Worm (Caenorhabditis elegans) whole organism, L3 larva: ENCODE data around the gene dnj-10.

Experiments used
- ZK546.5 ChIP-seq: sonication (generic microtip); optimal IDR thresholded peaks from 2 replicates; lab custom pipeline; 2017; ENCODE audit warnings: missing biosample characterization, missing genetic modification characterization
- aly-2 ChIP-seq: fragments of 150-350 bp; optimal IDR thresholded peaks from 2 replicates; lab custom pipeline; 2014; ENCODE audit warnings: missing biosample characterization, missing genetic modification characterization
- ceh-16 ChIP-seq: sonication (generic microtip); optimal IDR thresholded peaks from 2 replicates; lab custom pipeline; 2017; ENCODE audit warnings: missing biosample characterization, missing genetic modification characterization
- ceh-82 ChIP-seq: fragments of 150-350 bp; optimal IDR thresholded peaks from 2 replicates; lab custom pipeline; 2014; ENCODE audit warnings: missing biosample characterization, missing genetic modification characterization
- ceh-9 ChIP-seq: sonication (generic microtip); optimal IDR thresholded peaks from 2 replicates; lab custom pipeline; 2018; ENCODE audit warnings: missing biosample characterization, missing genetic modification characterization
- egl-27 ChIP-seq: sonication (generic microtip); optimal IDR thresholded peaks from 4 replicates; lab custom pipeline; 2017; ENCODE audit warnings: missing biosample characterization, missing genetic modification reagents, missing genetic modification characterization
- egl-5 ChIP-seq: fragments of 150-350 bp; optimal IDR thresholded peaks from 2 replicates; lab custom pipeline; 2017; ENCODE audit warnings: missing biosample characterization, missing genetic modification reagents, missing genetic modification characterization, inconsistent platforms
- elt-1 ChIP-seq: fragments of 150-350 bp; optimal IDR thresholded peaks from 2 replicates; lab custom pipeline; 2014; ENCODE audit warnings: missing biosample characterization, missing genetic modification characterization
- elt-3 ChIP-seq, 3 experiments: fragments of 150-350 bp in 1 of 3; sonication (generic microtip) in 2 of 3; optimal IDR thresholded peaks; 2 replicates in 2 of 3; 4 replicates in 1 of 3; lab custom pipeline; 2014 to 2017; ENCODE audit warnings: missing biosample characterization in 3 of 3, missing genetic modification characterization in 3 of 3
- eor-1 ChIP-seq, 2 experiments: fragments of 150-350 bp; optimal IDR thresholded peaks; 2 replicates each; lab custom pipeline; 2014 to 2018; ENCODE audit warnings: missing biosample characterization in 2 of 2, missing genetic modification characterization in 2 of 2
- fkh-10 ChIP-seq: sonication (generic microtip); optimal IDR thresholded peaks from 2 replicates; lab custom pipeline; 2017; ENCODE audit warnings: missing biosample characterization, missing genetic modification reagents, missing genetic modification characterization
- fkh-2 ChIP-seq: fragments of 150-350 bp; optimal IDR thresholded peaks from 2 replicates; lab custom pipeline; 2014; ENCODE audit warnings: missing biosample characterization, missing genetic modification reagents, missing genetic modification characterization
- hmg-11 ChIP-seq: sonication (generic microtip); optimal IDR thresholded peaks from 2 replicates; lab custom pipeline; 2016; ENCODE audit warnings: missing genetic modification characterization, missing compliant biosample characterization
- jun-1 ChIP-seq: fragments of 150-350 bp; optimal IDR thresholded peaks from 2 replicates; lab custom pipeline; 2014; ENCODE audit warnings: missing biosample characterization, missing genetic modification reagents, missing genetic modification characterization
- lin-15B ChIP-seq: fragments of 150-350 bp; optimal IDR thresholded peaks from 2 replicates; lab custom pipeline; 2014; ENCODE audit warnings: missing biosample characterization, missing genetic modification characterization
- lin-39 ChIP-seq: fragments of 150-350 bp; optimal IDR thresholded peaks from 2 replicates; lab custom pipeline; 2018; ENCODE audit warnings: missing biosample characterization, missing genetic modification reagents, missing genetic modification characterization
- lsy-12 ChIP-seq: sonication (generic microtip); optimal IDR thresholded peaks from 2 replicates; lab custom pipeline; 2016; ENCODE audit warnings: mild to moderate bottlenecking, missing genetic modification characterization, missing compliant biosample characterization
- mml-1 ChIP-seq: fragments of 150-350 bp; sonication (generic microtip); optimal IDR thresholded peaks from 3 replicates; lab custom pipeline; 2014; ENCODE audit warnings: missing biosample characterization, missing genetic modification characterization
- nfya-1 ChIP-seq: sonication (generic microtip); optimal IDR thresholded peaks from 2 replicates; lab custom pipeline; 2017; ENCODE audit warnings: missing genetic modification characterization, mild to moderate bottlenecking, missing compliant biosample characterization, antibody characterized with exemption, moderate library complexity; ENCODE audit not compliant: insufficient read depth
- nhr-11 ChIP-seq: fragments of 150-350 bp; optimal IDR thresholded peaks from 2 replicates; lab custom pipeline; 2014; ENCODE audit warnings: missing biosample characterization, missing genetic modification characterization
- nhr-12 ChIP-seq: fragments of 150-350 bp; optimal IDR thresholded peaks from 2 replicates; lab custom pipeline; 2014; ENCODE audit warnings: missing biosample characterization, missing genetic modification characterization
- nhr-23 ChIP-seq: fragments of 150-350 bp; optimal IDR thresholded peaks from 2 replicates; lab custom pipeline; 2014; ENCODE audit warnings: missing biosample characterization, missing genetic modification reagents, missing genetic modification characterization
- nhr-25 ChIP-seq: sonication (generic microtip); optimal IDR thresholded peaks from 2 replicates; lab custom pipeline; 2017; ENCODE audit warnings: missing biosample characterization, missing genetic modification characterization
- nhr-28 ChIP-seq: fragments of 150-350 bp; optimal IDR thresholded peaks from 2 replicates; lab custom pipeline; 2014; ENCODE audit warnings: missing biosample characterization, missing genetic modification characterization
- nhr-67 ChIP-seq: fragments of 150-350 bp; optimal IDR thresholded peaks from 2 replicates; lab custom pipeline; 2014; ENCODE audit warnings: missing biosample characterization, missing genetic modification characterization
- nhr-76 ChIP-seq: fragments of 150-350 bp; sonication (generic microtip); optimal IDR thresholded peaks from 5 replicates; lab custom pipeline; 2014; ENCODE audit warnings: missing biosample characterization, missing genetic modification characterization
- nhr-77 ChIP-seq: fragments of 150-350 bp; optimal IDR thresholded peaks from 2 replicates; lab custom pipeline; 2014; ENCODE audit warnings: missing biosample characterization, missing genetic modification characterization
- skn-1 ChIP-seq: fragments of 150-350 bp; optimal IDR thresholded peaks from 2 replicates; lab custom pipeline; 2014; ENCODE audit warnings: missing biosample characterization, missing genetic modification characterization
- snpc-4 ChIP-seq: fragments of 150-350 bp; optimal IDR thresholded peaks from 2 replicates; lab custom pipeline; 2014; ENCODE audit warnings: missing biosample characterization, missing genetic modification characterization
- tbx-2 ChIP-seq: sonication (generic microtip); optimal IDR thresholded peaks from 2 replicates; lab custom pipeline; 2016; ENCODE audit warnings: mild to moderate bottlenecking, missing genetic modification characterization, missing compliant biosample characterization
- unc-39 ChIP-seq: sonication (generic microtip); optimal IDR thresholded peaks from 4 replicates; lab custom pipeline; 2017; ENCODE audit warnings: missing biosample characterization, missing genetic modification characterization
- unc-62 ChIP-seq: fragments of 150-350 bp; sonication (generic microtip); optimal IDR thresholded peaks from 4 replicates; lab custom pipeline; 2014; ENCODE audit warnings: missing biosample characterization, missing genetic modification reagents, missing genetic modification characterization
- zag-1 ChIP-seq: fragments of 150-350 bp; optimal IDR thresholded peaks from 2 replicates; lab custom pipeline; 2014; ENCODE audit warnings: missing biosample characterization, missing genetic modification characterization
- ztf-11 ChIP-seq: fragments of 150-350 bp; optimal IDR thresholded peaks from 2 replicates; lab custom pipeline; 2014; ENCODE audit warnings: missing biosample characterization, missing genetic modification characterization
- ztf-4 ChIP-seq: fragments of 150-350 bp; optimal IDR thresholded peaks from 2 replicates; lab custom pipeline; 2014; ENCODE audit warnings: missing biosample characterization, missing genetic modification characterization

Gene dnj-10

ce11 chrIII:8620259-8620658 is 10.7 kb upstream of the dnj-10 start:
- no peak for TF ChIP-seq nhr-25 (tag; lab: Kevin White, UChicago)
- no peak for TF ChIP-seq snpc-4 (tag; lab: Kevin White, UChicago)
- TF ChIP-seq nhr-12 (tag; lab: Kevin White, UChicago): no peak
- TF ChIP-seq elt-3 (tag; optimal IDR thresholded peaks at IDR 0.05; lab: Kevin White, UChicago): no peak
- no peak for TF ChIP-seq skn-1 (tag; lab: Kevin White, UChicago)
- no peak for TF ChIP-seq mml-1
- TF ChIP-seq egl-27 (tag; lab: Kevin White, UChicago): no peak
- TF ChIP-seq nhr-28 (tag; lab: Kevin White, UChicago): no peak
- no peak for TF ChIP-seq elt-1 (tag; lab: Kevin White, UChicago)
- TF ChIP-seq jun-1 (tag; lab: Kevin White, UChicago): no peak
- no peak for TF ChIP-seq zag-1 (tag; lab: Kevin White, UChicago)
- no peak for TF ChIP-seq ZK546.5 (tag; lab: Kevin White, UChicago)
- TF ChIP-seq ceh-16: no peak
- no peak for TF ChIP-seq nhr-76 (tag; lab: Kevin White, UChicago)

- no peak for TF ChIP-seq nhr-77
- no peak for TF ChIP-seq nhr-67 (tag; lab: Kevin White, UChicago)
- TF ChIP-seq fkh-2: no peak
- no peak for TF ChIP-seq hmg-11 (tag; lab: Kevin White, UChicago)
- TF ChIP-seq nhr-25 (tag; lab: Kevin White, UChicago): peak; percentile 42
- no peak for TF ChIP-seq lsy-12 (tag; lab: Kevin White, UChicago)
- TF ChIP-seq elt-1 (tag; lab: Kevin White, UChicago): peak; percentile 94
- no peak for TF ChIP-seq eor-1 (tag; optimal IDR thresholded peaks at IDR 0.05; lab: Kevin White, UChicago)
- TF ChIP-seq ztf-11 (tag; lab: Kevin White, UChicago): no peak
- TF ChIP-seq nfya-1 (tag; lab: Kevin White, UChicago): peak; percentile 87
- no peak for TF ChIP-seq ztf-4 (tag; lab: Kevin White, UChicago)
- no peak for TF ChIP-seq fkh-10 (GFP tag; lab: Kevin White, UChicago)
- TF ChIP-seq nhr-76 (tag; lab: Kevin White, UChicago): no peak
- peak; percentile 30 for TF ChIP-seq nhr-23
- no peak for TF ChIP-seq jun-1 (tag; lab: Kevin White, UChicago)
Measured at ce11 chrIII:8621002-8621401, 10.0 kb upstream of the dnj-10 start.

- TF ChIP-seq nfya-1 (tag; lab: Kevin White, UChicago): no peak
- no peak for TF ChIP-seq tbx-2 (tag; lab: Kevin White, UChicago)
- TF ChIP-seq nhr-77: no peak
- no peak for TF ChIP-seq jun-1 (tag; lab: Kevin White, UChicago)
- no peak for TF ChIP-seq aly-2 (tag; lab: Kevin White, UChicago)
- TF ChIP-seq hmg-11 (tag; lab: Kevin White, UChicago): no peak
- TF ChIP-seq unc-62 (GFP tag; lab: Kevin White, UChicago): no peak
- TF ChIP-seq nhr-76 (tag; lab: Kevin White, UChicago): no peak
- no peak for TF ChIP-seq ztf-11 (tag; lab: Kevin White, UChicago)
- TF ChIP-seq ceh-9: no peak
- no peak for TF ChIP-seq ceh-82 (tag; lab: Kevin White, UChicago)
- TF ChIP-seq egl-5: no peak
- no peak for TF ChIP-seq snpc-4 (tag; lab: Kevin White, UChicago)
- no peak for TF ChIP-seq lsy-12 (tag; lab: Kevin White, UChicago)
- no peak for TF ChIP-seq nhr-67 (tag; lab: Kevin White, UChicago)
- no peak for TF ChIP-seq lin-15B (tag; lab: Kevin White, UChicago)
- TF ChIP-seq elt-1 (tag; lab: Kevin White, UChicago): no peak
- no peak for TF ChIP-seq ZK546.5 (tag; lab: Kevin White, UChicago)
Measured at ce11 chrIII:8621982-8622381, 9.0 kb upstream of the dnj-10 start.

- no peak for TF ChIP-seq egl-5
- TF ChIP-seq fkh-2: no peak
- no peak for TF ChIP-seq nhr-76 (tag; lab: Kevin White, UChicago)
- no peak for TF ChIP-seq elt-3 (tag; optimal IDR thresholded peaks at IDR 0.05; lab: Kevin White, UChicago)
- TF ChIP-seq nhr-11 (tag; lab: Kevin White, UChicago): no peak
- no peak for TF ChIP-seq egl-27 (tag; lab: Kevin White, UChicago)
- no peak for TF ChIP-seq unc-39 (tag; lab: Kevin White, UChicago)
- no peak for TF ChIP-seq lin-39 (tag; lab: Kevin White, UChicago)
- no peak for TF ChIP-seq zag-1 (tag; lab: Kevin White, UChicago)
Measured at ce11 chrIII:8622435-8622834, 8.5 kb upstream of the dnj-10 start, which contains the start of gene ceh-16. TSS of gene ceh-16 (plus strand) at chrIII:8622735.
